Worm (Caenorhabditis elegans): ENCODE data around the gene isy-1.
A peak's percentile ranks its signal among the peaks of the same experiment; 100 is the strongest.

Gene isy-1

ce11 chrV:11029309-11029708, 28.8 kb upstream of the isy-1 start (continued):
- TF ChIP-seq Y79H2A.3 (GFP tag; conservative IDR thresholded peaks at IDR 0.05) (no peak), lin-26 (GFP tag; IDR thresholded peaks at IDR 0.05) (no peak), F55B11.4 (tag; optimal IDR thresholded peaks at IDR 0.05; ENCODE audit: borderline replicate concordance, insufficient read depth) (no peak), K12H6.12 (tag; optimal IDR thresholded peaks at IDR 0.05) (peak; percentile 58), B0019.2 (GFP tag; conservative IDR thresholded peaks at IDR 0.05) (0 out of 2 replicates have a peak, but pooled peaks have one; percentile 23), gei-17 (GFP tag; optimal IDR thresholded peaks at IDR 0.05) (no peak), lsy-27 (tag; optimal IDR thresholded peaks at IDR 0.05; ENCODE audit: borderline replicate concordance, insufficient read depth) (no peak), pbrm-1 (GFP tag; IDR thresholded peaks at IDR 0.05) (peak; percentile 41; the same call in 1 of the 2 replicates), ztf-28 (GFP tag; IDR thresholded peaks at IDR 0.05) (no peak; the same call in 1 of the 2 replicates), bed-2 (GFP tag; IDR thresholded peaks at IDR 0.05) (0 out of 2 replicates have a peak, but pooled peaks have one; percentile 57), F57C9.4 (tag; optimal IDR thresholded peaks at IDR 0.05) (no peak), ama-1 (optimal IDR thresholded peaks at IDR 0.05) (no peak), ama-1 (GFP tag; optimal IDR thresholded peaks at IDR 0.05) (no peak), chd-7 (tag; optimal IDR thresholded peaks at IDR 0.05) (peak; percentile 9), F10E7.11 (tag; optimal IDR thresholded peaks at IDR 0.05) (no peak), unc-130 (GFP tag; optimal IDR thresholded peaks at IDR 0.05) (peak; percentile 44), nhr-27 (tag; optimal IDR thresholded peaks at IDR 0.05) (no peak), rec-8 (tag; optimal IDR thresholded peaks at IDR 0.05) (peak; percentile 14 to 26), T07F8.4 (tag; optimal IDR thresholded peaks at IDR 0.05) (no peak), B0261.1 (tag; optimal IDR thresholded peaks at IDR 0.05) (no peak), atf-7 (tag; optimal IDR thresholded peaks at IDR 0.05) (no peak), C17E4.6 (GFP tag; IDR thresholded peaks at IDR 0.05) (0 out of 2 replicates have a peak, but pooled peaks have one; percentile 14), Y95B8A.8 (GFP tag; IDR thresholded peaks at IDR 0.05) (no peak), lin-35 (GFP tag; optimal IDR thresholded peaks at IDR 0.05) (peak in 1 of 3 experiments; percentile 72), B0035.1 (tag; optimal IDR thresholded peaks at IDR 0.05) (no peak), ceh-27 (GFP tag; optimal IDR thresholded peaks at IDR 0.05) (peak; percentile 56), snpc-4 (GFP tag; optimal IDR thresholded peaks at IDR 0.05) (no peak), snpc-4 (tag; optimal IDR thresholded peaks at IDR 0.05) (no peak), egl-44 (GFP tag; IDR thresholded peaks at IDR 0.05) (no peak), F39B2.1 (GFP tag; IDR thresholded peaks at IDR 0.05) (no peak), Y67H2A.10 (GFP tag; conservative IDR thresholded peaks at IDR 0.05) (no peak), tlf-1 (GFP tag; optimal IDR thresholded peaks at IDR 0.05) (no peak), F23B12.7 (tag; optimal IDR thresholded peaks at IDR 0.05; ENCODE audit: insufficient read depth) (no peak), lag-1 (GFP tag; IDR thresholded peaks at IDR 0.05) (no peak), sea-2 (GFP tag; IDR thresholded peaks at IDR 0.05) (no peak), nhr-90 (tag; optimal IDR thresholded peaks at IDR 0.05) (no peak), B0336.3 (GFP tag; IDR thresholded peaks at IDR 0.05) (no peak), let-526 (GFP tag; IDR thresholded peaks at IDR 0.05) (0 out of 2 replicates have a peak, but pooled peaks have one; percentile 34), dpl-1 (GFP tag; optimal IDR thresholded peaks at IDR 0.05) (peak; percentile 54), nhr-120 (GFP tag; IDR thresholded peaks at IDR 0.05) (no peak), athp-1 (tag; optimal IDR thresholded peaks at IDR 0.05) (no peak), nfya-2 (GFP tag; IDR thresholded peaks at IDR 0.05) (no peak), C06A6.2 (GFP tag; conservative IDR thresholded peaks at IDR 0.05) (no peak), hrde-1 (tag; optimal IDR thresholded peaks at IDR 0.05; ENCODE audit: borderline replicate concordance) (no peak), Y53G8AR.9 (GFP tag; conservative IDR thresholded peaks at IDR 0.05) (no peak), ceh-79 (tag; optimal IDR thresholded peaks at IDR 0.05) (no peak), madf-10 (tag; optimal IDR thresholded peaks at IDR 0.05) (peak; percentile 2), madf-6 (GFP tag; IDR thresholded peaks at IDR 0.05) (peak; percentile 40), nfyb-1 (GFP tag; IDR thresholded peaks at IDR 0.05) (no peak)

Measured in whole organism, young adult.